Worm (Caenorhabditis elegans) whole organism, L4 larva: ENCODE measurements around the gene hil-4.

Experiments
- D1046.2 ChIP-seq: fragments of 200-800 bp; sonication (Bioruptor generic); IDR thresholded peaks from 2 replicates; pipeline ENCODE4 v1.3.6; 2022; ENCODE audit warnings: missing genetic modification characterization, missing compliant biosample characterization
- R02D3.7 ChIP-seq: fragments of 150-350 bp; sonication (generic microtip); optimal IDR thresholded peaks from 3 replicates; lab custom pipeline; 2014; ENCODE audit warnings: missing biosample characterization, missing genetic modification characterization
- T26A8.4 ChIP-seq: fragments of 200-800 bp; sonication (Bioruptor generic); IDR thresholded peaks from 2 replicates; pipeline ENCODE4 v1.3.6; 2022; ENCODE audit warnings: missing genetic modification characterization, missing compliant biosample characterization
- Y48G9A.11 ChIP-seq: fragments of 200-800 bp; sonication (Bioruptor generic); IDR thresholded peaks from 2 replicates; pipeline ENCODE4 v1.3.6; 2022; ENCODE audit warnings: missing genetic modification reagents, missing genetic modification characterization, missing compliant biosample characterization
- aha-1 ChIP-seq: fragments of 150-350 bp; peaks from one replicate; lab custom pipeline; 2014; ENCODE audit warnings: missing biosample characterization, missing genetic modification characterization
- aly-2 ChIP-seq: sonication (generic microtip); optimal IDR thresholded peaks from 2 replicates; lab custom pipeline; 2018; ENCODE audit warnings: missing biosample characterization, missing genetic modification characterization
- ama-1 ChIP-seq: fragments of 150-350 bp; optimal IDR thresholded peaks from 2 replicates; lab custom pipeline; 2014; ENCODE audit warnings: inconsistent platforms, mixed read lengths
- ceh-44 ChIP-seq: fragments of 200-800 bp; sonication (Bioruptor generic); IDR thresholded peaks from 2 replicates; pipeline ENCODE4 v1.3.6; 2022; ENCODE audit warnings: missing genetic modification reagents, missing genetic modification characterization, missing compliant biosample characterization
- daf-16 ChIP-seq, 3 experiments: sonication (generic microtip); optimal IDR thresholded peaks; 2 replicates each; lab custom pipeline; 2016 to 2017; ENCODE audit warnings: missing genetic modification characterization in 3 of 3, missing genetic modification reagents in 3 of 3, mild to moderate bottlenecking in 2 of 3, missing compliant biosample characterization in 2 of 3, missing biosample characterization in 1 of 3, moderate library complexity in 1 of 3
- dmd-6 ChIP-seq: fragments of 200-800 bp; sonication (Bioruptor generic); IDR thresholded peaks from 2 replicates; pipeline ENCODE4 v1.3.6; 2022; ENCODE audit warnings: missing genetic modification reagents, missing genetic modification characterization, missing compliant biosample characterization
- dmd-9 ChIP-seq: fragments of 200-800 bp; sonication (Bioruptor generic); IDR thresholded peaks from 2 replicates; pipeline ENCODE4 v1.3.6; 2022; ENCODE audit warnings: missing genetic modification reagents, missing genetic modification characterization, missing compliant biosample characterization
- duxl-1 ChIP-seq: sonication (generic microtip); optimal IDR thresholded peaks from 2 replicates; lab custom pipeline; 2016; ENCODE audit warnings: mild to moderate bottlenecking, missing genetic modification characterization, moderate library complexity, missing compliant biosample characterization; ENCODE audit not compliant: poor library complexity
- dve-1 ChIP-seq: sonication (generic microtip); optimal IDR thresholded peaks from 2 replicates; lab custom pipeline; 2017; ENCODE audit warnings: antibody characterized with exemption, mild to moderate bottlenecking, missing genetic modification characterization, missing compliant biosample characterization; ENCODE audit not compliant: insufficient read depth
- hif-1 ChIP-seq, 2 experiments: sonication (generic microtip); optimal IDR thresholded peaks; 2 replicates each; lab custom pipeline; 2016 to 2017; ENCODE audit warnings: missing compliant biosample characterization in 2 of 2, missing genetic modification characterization in 2 of 2, missing genetic modification reagents in 2 of 2, missing genotype in 2 of 2, mild to moderate bottlenecking in 1 of 2
- hlh-11 ChIP-seq: fragments of 200-800 bp; sonication (Bioruptor generic); optimal IDR thresholded peaks from 2 replicates; lab custom pipeline; 2018; ENCODE audit warnings: mild to moderate bottlenecking, missing genetic modification characterization, missing compliant biosample characterization
- hlh-30 ChIP-seq: sonication (generic microtip); optimal IDR thresholded peaks from 2 replicates; lab custom pipeline; 2017; ENCODE audit warnings: antibody characterized with exemption, mild to moderate bottlenecking, missing genetic modification characterization, missing compliant biosample characterization; ENCODE audit not compliant: insufficient read depth
- madf-9 ChIP-seq: fragments of 200-800 bp; sonication (Bioruptor generic); conservative IDR thresholded peaks from 2 replicates; pipeline ENCODE4 v1.3.6; 2022; ENCODE audit warnings: missing genetic modification reagents, missing genetic modification characterization, missing compliant biosample characterization
- mdl-1 ChIP-seq, 2 experiments: fragments of 150-350 bp in 1 of 2; sonication (generic microtip) in 1 of 2; optimal IDR thresholded peaks; 2 replicates each; lab custom pipeline; 2014 to 2017; ENCODE audit warnings: missing biosample characterization in 2 of 2, missing genetic modification characterization in 2 of 2
- mdt-29 ChIP-seq: fragments of 200-800 bp; sonication (Bioruptor generic); IDR thresholded peaks from 2 replicates; pipeline ENCODE4 v1.3.6; 2022; ENCODE audit warnings: missing genetic modification reagents, missing genetic modification characterization, missing compliant biosample characterization
- mep-1 ChIP-seq: fragments of 150-350 bp; sonication (generic microtip); optimal IDR thresholded peaks from 3 replicates; lab custom pipeline; 2014; ENCODE audit warnings: missing biosample characterization, missing genetic modification characterization
- mxl-3 ChIP-seq: fragments of 200-800 bp; sonication (Bioruptor generic); optimal IDR thresholded peaks from 2 replicates; lab custom pipeline; 2018; ENCODE audit warnings: mild to moderate bottlenecking, missing genetic modification characterization, missing compliant biosample characterization
- nhr-11 ChIP-seq: fragments of 150-350 bp; optimal IDR thresholded peaks from 2 replicates; lab custom pipeline; 2014; ENCODE audit warnings: missing biosample characterization, missing genetic modification characterization
- nhr-237 ChIP-seq: sonication (generic microtip); optimal IDR thresholded peaks from 2 replicates; lab custom pipeline; 2017; ENCODE audit warnings: missing biosample characterization, missing genetic modification characterization
- nhr-28 ChIP-seq: fragments of 150-350 bp; optimal IDR thresholded peaks from 2 replicates; lab custom pipeline; 2014; ENCODE audit warnings: missing biosample characterization, missing genetic modification characterization
- nhr-41 ChIP-seq: fragments of 200-800 bp; sonication (Bioruptor generic); IDR thresholded peaks from 2 replicates; pipeline ENCODE4 v1.3.6; 2022; ENCODE audit warnings: missing genetic modification reagents, missing genetic modification characterization, missing compliant biosample characterization
- nhr-6 ChIP-seq: fragments of 150-350 bp; optimal IDR thresholded peaks from 2 replicates; lab custom pipeline; 2014; ENCODE audit warnings: missing biosample characterization, missing genetic modification characterization
- nhr-76 ChIP-seq: fragments of 150-350 bp; optimal IDR thresholded peaks from 2 replicates; lab custom pipeline; 2014; ENCODE audit warnings: missing biosample characterization, missing genetic modification characterization
- nhr-77 ChIP-seq: fragments of 150-350 bp; optimal IDR thresholded peaks from 2 replicates; lab custom pipeline; 2014; ENCODE audit warnings: missing biosample characterization, missing genetic modification characterization
- pqm-1 ChIP-seq: sonication (generic microtip); optimal IDR thresholded peaks from 2 replicates; lab custom pipeline; 2017; ENCODE audit warnings: missing biosample characterization, missing genetic modification characterization
- unc-39 ChIP-seq: sonication (generic microtip); optimal IDR thresholded peaks from 2 replicates; lab custom pipeline; 2017; ENCODE audit warnings: missing biosample characterization, missing genetic modification characterization
- unc-62 ChIP-seq, 3 experiments: fragments of 150-350 bp in 1 of 3; sonication (generic microtip); optimal IDR thresholded peaks in 2 of 3; peaks in 1 of 3; 1 replicate in 1 of 3; 2 replicates in 2 of 3; lab custom pipeline; 2014 to 2017; ENCODE audit warnings: missing biosample characterization in 3 of 3, missing genetic modification characterization in 3 of 3, missing genetic modification reagents in 3 of 3, missing genotype in 1 of 3
- zfp-2 ChIP-seq: sonication (generic microtip); optimal IDR thresholded peaks from 2 replicates; lab custom pipeline; 2016; ENCODE audit warnings: mild to moderate bottlenecking, missing genetic modification characterization, missing compliant biosample characterization

The hil-4 gene

DNA sequence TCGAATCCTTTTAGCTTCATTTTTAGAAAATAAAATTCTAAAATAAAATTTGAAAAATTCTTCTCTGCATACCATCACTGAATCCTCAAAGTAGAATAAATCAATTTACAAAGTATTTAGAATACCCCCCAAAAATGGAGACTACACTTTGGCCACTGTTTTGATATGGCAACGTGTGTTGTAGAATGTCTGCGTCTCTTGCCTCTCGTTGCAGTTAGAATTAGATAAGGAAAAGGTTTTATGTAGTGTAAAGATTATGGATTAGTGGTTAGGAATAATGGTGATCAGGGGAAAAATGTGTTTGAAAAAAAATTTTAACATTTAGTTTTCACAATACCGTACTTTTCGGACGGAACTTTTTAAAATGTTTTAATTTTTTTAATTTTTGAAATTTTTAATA, 34.1 kb upstream of the hil-4 start, which contains the start of gene prx-6:
prx-6 (minus strand) TSS at position 129 of the 400 bp plus-strand sequence.
- TF ChIP-seq dve-1 (peak; percentile 75), ceh-44 (GFP tag; lab: Robert Waterston, UW) (no peak), Y48G9A.11 (no peak), dmd-9 (GFP tag; lab: Robert Waterston, UW) (no peak), pqm-1 (tag; lab: Kevin White, UChicago) (peak; percentile 56), nhr-28 (tag; lab: Kevin White, UChicago) (peak; percentile 92), aha-1 (tag; lab: Kevin White, UChicago) (peak; percentile 61), daf-16 (GFP tag; optimal IDR thresholded peaks at IDR 0.05; lab: Kevin White, UChicago) (no peak), daf-16 (tag; optimal IDR thresholded peaks at IDR 0.05; lab: Kevin White, UChicago) (peak; percentile 35), mxl-3 (GFP tag; lab: Kevin White, UChicago) (peak; percentile 30), mdl-1 (tag; optimal IDR thresholded peaks at IDR 0.05; lab: Kevin White, UChicago) (peak in 1 of 2 experiments; percentile 29), dmd-6 (peak; percentile 50)

DNA sequence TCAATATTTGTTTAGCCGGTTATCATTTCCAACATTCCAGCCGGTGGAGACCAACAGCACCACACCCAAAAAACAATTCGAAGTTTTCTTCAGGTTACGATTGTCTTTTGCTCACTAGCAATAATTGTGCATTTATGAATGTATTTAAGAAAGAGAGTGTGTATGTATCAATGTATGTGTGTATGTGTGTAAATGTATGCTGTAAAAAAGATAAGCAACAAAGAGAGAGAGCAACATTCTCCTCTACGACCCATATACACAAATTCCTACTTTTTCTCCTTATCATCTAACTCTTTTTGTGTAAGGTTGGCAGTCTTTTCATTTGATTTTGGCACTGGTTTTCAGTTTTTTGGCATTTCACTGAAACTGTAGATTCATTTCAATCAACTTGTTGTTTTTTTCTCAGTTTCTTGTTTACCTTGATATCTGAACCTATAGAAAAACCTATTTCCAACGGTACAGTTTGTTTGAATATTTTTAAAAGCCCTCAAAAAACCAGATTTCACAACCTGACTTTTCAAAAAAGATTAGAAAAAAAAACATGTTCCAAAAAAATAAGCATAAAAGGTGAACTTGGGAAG, 33.1 kb upstream of the hil-4 start:
- TF ChIP-seq dmd-6 = peak; percentile 47
- no peak for TF ChIP-seq unc-39 (tag; lab: Kevin White, UChicago)
- TF ChIP-seq mep-1 (tag; lab: Kevin White, UChicago) = no peak
- no peak for TF ChIP-seq nhr-76
- TF ChIP-seq nhr-28 (tag; lab: Kevin White, UChicago) = peak; percentile 88
- peak; percentile 2 for TF ChIP-seq nhr-6 (tag; lab: Kevin White, UChicago)
- TF ChIP-seq daf-16 (GFP tag; optimal IDR thresholded peaks at IDR 0.05; lab: Kevin White, UChicago) = no peak
- TF ChIP-seq daf-16 (tag; optimal IDR thresholded peaks at IDR 0.05; lab: Kevin White, UChicago) = peak; percentile 79
- peak in 1 of 2 experiments; percentile 97 for TF ChIP-seq unc-62 (GFP tag; optimal IDR thresholded peaks at IDR 0.05 in 1 of 2; lab: Kevin White, UChicago)
- no peak for TF ChIP-seq unc-62 (tag; optimal IDR thresholded peaks at IDR 0.05; lab: Kevin White, UChicago)
- TF ChIP-seq dve-1 = peak; percentile 21
- no peak for TF ChIP-seq duxl-1 (tag; lab: Kevin White, UChicago)
- TF ChIP-seq nhr-41 = no peak
- TF ChIP-seq hlh-11 (tag; lab: Kevin White, UChicago) = peak; percentile 50
- TF ChIP-seq pqm-1 (tag; lab: Kevin White, UChicago) = peak; percentile 97
- TF ChIP-seq, all 104 proteins: peak for 8

ce11 chrV:4722314-4722713, 31.8 kb upstream of the hil-4 start, which contains the start of gene F39G3.5:
Gene F39G3.5, plus strand, starts transcription at chrV:4722614.
- TF ChIP-seq nhr-237 (no peak), nhr-11 (no peak), madf-9 (GFP tag; lab: Robert Waterston, UW) (no peak), aly-2 (tag; lab: Kevin White, UChicago) (no peak), D1046.2 (GFP tag; lab: Robert Waterston, UW) (no peak), T26A8.4 (GFP tag; lab: Robert Waterston, UW) (no peak), hif-1 (tag; optimal IDR thresholded peaks at IDR 0.05; lab: Kevin White, UChicago) (no peak), mdl-1 (tag; optimal IDR thresholded peaks at IDR 0.05; lab: Kevin White, UChicago) (no peak), dve-1 (no peak), ama-1 (no peak), unc-39 (tag; lab: Kevin White, UChicago) (no peak), zfp-2 (no peak), nhr-77 (tag; lab: Kevin White, UChicago) (no peak), R02D3.7 (tag; lab: Kevin White, UChicago) (no peak)
- TF ChIP-seq, all 104 proteins: peak for 0

DNA sequence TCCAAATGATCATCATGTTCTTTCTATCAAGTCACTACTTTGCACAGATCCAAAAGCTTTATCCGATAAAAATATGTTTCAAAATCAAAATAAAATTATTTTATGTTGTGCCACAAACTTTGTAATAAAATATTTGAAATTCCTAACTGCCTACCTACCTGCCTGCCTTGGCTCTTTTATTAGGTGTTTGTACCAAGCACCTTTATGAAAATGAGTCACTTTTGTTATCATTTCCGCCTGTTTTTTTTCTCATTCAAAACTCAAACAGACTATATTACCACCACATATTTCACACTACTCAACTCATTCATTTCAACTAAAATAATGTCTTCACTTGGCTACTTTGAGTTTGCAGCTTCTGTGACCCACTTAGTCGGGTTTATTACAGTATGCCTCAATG, 29.7 kb upstream of the hil-4 start, which contains the start of gene F39G3.4:
F39G3.4 (plus strand) TSS at position 301 of the 400 bp plus-strand sequence.
- TF ChIP-seq aha-1 (tag; lab: Kevin White, UChicago) = peak; percentile 30
- TF ChIP-seq mdt-29 (GFP tag; lab: Robert Waterston, UW) = no peak
- no peak for TF ChIP-seq hlh-30 (tag; lab: Kevin White, UChicago)
